Worm (Caenorhabditis elegans): ENCODE data around the gene ZK666.4.

DNA sequence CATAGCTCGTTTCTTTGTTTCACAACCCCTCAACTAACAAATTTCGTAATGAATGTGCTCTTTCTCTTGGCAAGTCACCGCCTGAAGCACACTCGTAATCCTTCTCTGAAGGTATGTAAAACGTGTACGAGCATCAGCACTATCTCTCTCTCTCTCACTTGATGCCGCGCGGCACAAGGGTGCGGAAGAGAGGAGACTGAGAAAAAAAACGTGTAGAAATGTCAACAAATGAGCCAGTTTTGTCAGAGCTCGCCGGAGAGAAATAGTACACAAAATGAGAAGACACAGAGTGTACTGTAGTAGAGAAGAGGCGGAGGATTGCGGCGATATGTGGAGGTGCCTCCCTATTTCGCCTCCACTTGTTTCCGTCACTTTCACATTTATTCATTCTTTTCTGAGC lies 33.2 kb downstream of the ZK666.4 start, which contains the start of gene F59B10.3:
- TF ChIP-seq ceh-30 (tag; optimal IDR thresholded peaks at IDR 0.05), result no peak
- no peak for TF ChIP-seq elt-2 (tag; optimal IDR thresholded peaks at IDR 0.05)
- no peak for TF ChIP-seq lim-6 (tag; optimal IDR thresholded peaks at IDR 0.05)
- TF ChIP-seq hlh-15 (tag; optimal IDR thresholded peaks at IDR 0.05), result no peak
- no peak for TF ChIP-seq pha-4 (tag; optimal IDR thresholded peaks at IDR 0.05)
- TF ChIP-seq pag-3 (tag; optimal IDR thresholded peaks at IDR 0.05; ENCODE audit: borderline replicate concordance), result no peak
- no peak for TF ChIP-seq Y22D7AL.16 (tag; optimal IDR thresholded peaks at IDR 0.05)
- TF ChIP-seq K02D7.2 (tag; optimal IDR thresholded peaks at IDR 0.05), result no peak
- no peak for TF ChIP-seq ceh-48 (tag; optimal IDR thresholded peaks at IDR 0.05)
